Worm (Caenorhabditis elegans): ENCODE data around the gene hrpu-2.

The hrpu-2 gene

DNA sequence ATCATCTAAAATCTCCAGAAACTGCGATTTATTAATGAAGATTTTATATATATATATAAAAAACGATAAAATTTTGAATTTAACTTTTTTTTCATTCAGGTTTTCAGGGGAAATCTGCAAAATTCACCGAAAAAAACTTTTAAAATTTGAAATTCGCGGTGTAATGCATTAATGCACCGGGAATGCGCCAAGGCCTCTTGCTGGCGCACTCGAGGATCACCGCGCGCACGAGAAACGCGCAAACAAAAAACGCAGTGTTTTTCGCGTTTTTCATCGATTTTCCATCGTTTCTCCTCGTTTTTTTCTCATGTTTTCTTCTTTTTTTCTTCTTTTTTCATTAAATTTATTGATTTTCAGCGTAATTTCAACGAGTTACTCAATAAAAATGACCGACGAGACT lies at the start of gene hrpu-2:
TSS of gene hrpu-2 (plus strand) at position 352 of the 400 bp plus-strand sequence.
- no peak for TF ChIP-seq mab-5 (tag; optimal IDR thresholded peaks at IDR 0.05)
- peak; percentile 55 for TF ChIP-seq pha-4 (tag; optimal IDR thresholded peaks at IDR 0.05)
- TF ChIP-seq tbx-8 (GFP tag; optimal IDR thresholded peaks at IDR 0.05), result no peak
- TF ChIP-seq lin-32 (GFP tag; optimal IDR thresholded peaks at IDR 0.05), result no peak
- TF ChIP-seq ceh-83 (GFP tag; optimal IDR thresholded peaks at IDR 0.05), result no peak
- TF ChIP-seq ham-2 (GFP tag; optimal IDR thresholded peaks at IDR 0.05), result no peak
- TF ChIP-seq sem-2 (GFP tag; optimal IDR thresholded peaks at IDR 0.05), result no peak
- no peak for TF ChIP-seq bed-3 (GFP tag; optimal IDR thresholded peaks at IDR 0.05)
- no peak for TF ChIP-seq nhr-2 (tag; optimal IDR thresholded peaks at IDR 0.05)
- no peak for TF ChIP-seq unc-39 (tag; optimal IDR thresholded peaks at IDR 0.05)
- TF ChIP-seq M03D4.4 (tag; optimal IDR thresholded peaks at IDR 0.05), result no peak
- TF ChIP-seq mls-2 (tag; optimal IDR thresholded peaks at IDR 0.05), result no peak
- no peak for TF ChIP-seq elt-3 (tag; optimal IDR thresholded peaks at IDR 0.05)
- TF ChIP-seq hlh-1 (tag; optimal IDR thresholded peaks at IDR 0.05), result peak; percentile 26
- TF ChIP-seq ztf-11 (tag; optimal IDR thresholded peaks at IDR 0.05), result no peak
- TF ChIP-seq cnd-1 (tag; optimal IDR thresholded peaks at IDR 0.05), result no peak
- peak; percentile 62 for TF ChIP-seq nhr-237 (tag; optimal IDR thresholded peaks at IDR 0.05)
- TF ChIP-seq zip-8 (tag; optimal IDR thresholded peaks at IDR 0.05), result no peak
- TF ChIP-seq ceh-39 (tag; optimal IDR thresholded peaks at IDR 0.05), result peak; percentile 32
- no peak for TF ChIP-seq nhr-76 (tag; optimal IDR thresholded peaks at IDR 0.05)
- no peak for TF ChIP-seq nhr-12 (tag; optimal IDR thresholded peaks at IDR 0.05)
- TF ChIP-seq nhr-28 (tag; optimal IDR thresholded peaks at IDR 0.05), result no peak
- TF ChIP-seq lin-13 (tag; optimal IDR thresholded peaks at IDR 0.05), result peak; percentile 71
- no peak for TF ChIP-seq drap-1 (GFP tag; optimal IDR thresholded peaks at IDR 0.05)
- peak; percentile 80 for TF ChIP-seq mep-1 (tag; optimal IDR thresholded peaks at IDR 0.05)
- no peak for TF ChIP-seq ceh-43 (GFP tag; optimal IDR thresholded peaks at IDR 0.05)
- peak; percentile 73 for TF ChIP-seq lsy-2 (tag; optimal IDR thresholded peaks at IDR 0.05)
- no peak for TF ChIP-seq unc-120 (tag; optimal IDR thresholded peaks at IDR 0.05; ENCODE audit: poor library complexity, severe bottlenecking)
- TF ChIP-seq ces-1 (GFP tag; optimal IDR thresholded peaks at IDR 0.05), result peak; percentile 77
- no peak for TF ChIP-seq flh-1 (GFP tag; optimal IDR thresholded peaks at IDR 0.05)
- no peak for TF ChIP-seq sptf-1 (tag; optimal IDR thresholded peaks at IDR 0.05)
- no peak for TF ChIP-seq elt-1 (tag; optimal IDR thresholded peaks at IDR 0.05; ENCODE audit: borderline replicate concordance, insufficient read depth)
- TF ChIP-seq blmp-1 (tag; optimal IDR thresholded peaks at IDR 0.05), result no peak
- no peak for TF ChIP-seq unc-62 (GFP tag; optimal IDR thresholded peaks at IDR 0.05)
- TF ChIP-seq snpc-4 (tag; optimal IDR thresholded peaks at IDR 0.05), result no peak

DNA sequence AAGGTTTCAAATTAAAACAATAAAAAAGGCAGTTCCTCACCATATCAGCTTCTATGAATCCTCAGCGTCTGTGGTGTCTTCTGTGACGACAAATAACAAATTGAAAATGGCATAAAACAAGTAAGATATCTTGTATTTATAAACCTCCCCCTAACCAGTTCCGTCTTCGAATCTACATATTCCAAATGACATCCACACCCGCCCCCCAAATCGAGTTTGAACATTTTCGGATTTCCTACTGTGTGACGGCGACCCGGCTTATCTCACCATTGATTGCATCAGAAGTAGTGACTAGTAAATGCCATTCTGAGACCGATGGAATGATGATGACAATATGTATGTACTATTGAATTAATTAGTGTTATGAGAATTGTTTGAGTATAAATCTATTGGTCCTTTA lies 48.9 kb upstream of the hrpu-2 start, which contains the start of gene grl-20:
TSS of gene grl-20 (minus strand) at position 101 of the 400 bp plus-strand sequence.
- TF ChIP-seq ceh-39 (tag; optimal IDR thresholded peaks at IDR 0.05) (no peak), ceh-83 (GFP tag; optimal IDR thresholded peaks at IDR 0.05) (no peak), mls-2 (tag; optimal IDR thresholded peaks at IDR 0.05) (no peak), lsy-2 (tag; optimal IDR thresholded peaks at IDR 0.05) (no peak), unc-39 (tag; optimal IDR thresholded peaks at IDR 0.05) (no peak), nhr-28 (tag; optimal IDR thresholded peaks at IDR 0.05) (no peak), hlh-1 (tag; optimal IDR thresholded peaks at IDR 0.05) (no peak), ces-1 (GFP tag; optimal IDR thresholded peaks at IDR 0.05) (no peak), sptf-1 (tag; optimal IDR thresholded peaks at IDR 0.05) (no peak), nhr-2 (tag; optimal IDR thresholded peaks at IDR 0.05) (no peak), nhr-76 (tag; optimal IDR thresholded peaks at IDR 0.05) (no peak), unc-120 (tag; optimal IDR thresholded peaks at IDR 0.05; ENCODE audit: poor library complexity, severe bottlenecking) (no peak), bed-3 (GFP tag; optimal IDR thresholded peaks at IDR 0.05) (no peak)

ce11 chrIV:2130714-2131113 lies 47.0 kb upstream of the hrpu-2 start, which contains the start of gene prmt-6:
Gene prmt-6, plus strand, starts transcription at chrIV:2130965.
- TF ChIP-seq drap-1 (GFP tag; optimal IDR thresholded peaks at IDR 0.05) (no peak), ham-2 (GFP tag; optimal IDR thresholded peaks at IDR 0.05) (no peak), nhr-76 (tag; optimal IDR thresholded peaks at IDR 0.05) (no peak), lin-32 (GFP tag; optimal IDR thresholded peaks at IDR 0.05) (no peak), unc-39 (tag; optimal IDR thresholded peaks at IDR 0.05) (no peak), nhr-237 (tag; optimal IDR thresholded peaks at IDR 0.05) (no peak), hlh-1 (tag; optimal IDR thresholded peaks at IDR 0.05) (no peak)
